Fruit fly (Drosophila melanogaster) whole organism, prepupa: ENCODE data around the gene Pep.

Source experiments
- CG6163 ChIP-seq: fragments of 200-800 bp; sonication (Bioruptor generic); IDR thresholded peaks from 3 replicates; pipeline ENCODE4 v1.3.6; 2022; ENCODE audit warnings: missing biosample characterization, missing genetic modification characterization
- CG8119 ChIP-seq: fragments of 200-800 bp; sonication (Bioruptor generic); IDR thresholded peaks from 3 replicates; pipeline ENCODE4 v1.3.6; 2022; ENCODE audit warnings: missing biosample characterization, missing genetic modification characterization
- Eip93F ChIP-seq: fragments of 200-800 bp; sonication (Bioruptor generic); optimal IDR thresholded peaks from 2 replicates; lab custom pipeline; 2016; ENCODE audit warnings: missing biosample characterization, mild to moderate bottlenecking, missing genetic modification characterization
- fd85E ChIP-seq: fragments of 200-800 bp; sonication (Bioruptor generic); optimal IDR thresholded peaks from 3 replicates; lab custom pipeline; 2016; ENCODE audit warnings: missing biosample characterization, missing genetic modification characterization
- salr ChIP-seq, 2 experiments: fragments of 200-800 bp; sonication (Bioruptor generic); optimal IDR thresholded peaks; 3 replicates each; lab custom pipeline; 2016 to 2018; ENCODE audit warnings: missing biosample characterization in 2 of 2, missing genetic modification characterization in 2 of 2, mild to moderate bottlenecking in 1 of 2

DNA sequence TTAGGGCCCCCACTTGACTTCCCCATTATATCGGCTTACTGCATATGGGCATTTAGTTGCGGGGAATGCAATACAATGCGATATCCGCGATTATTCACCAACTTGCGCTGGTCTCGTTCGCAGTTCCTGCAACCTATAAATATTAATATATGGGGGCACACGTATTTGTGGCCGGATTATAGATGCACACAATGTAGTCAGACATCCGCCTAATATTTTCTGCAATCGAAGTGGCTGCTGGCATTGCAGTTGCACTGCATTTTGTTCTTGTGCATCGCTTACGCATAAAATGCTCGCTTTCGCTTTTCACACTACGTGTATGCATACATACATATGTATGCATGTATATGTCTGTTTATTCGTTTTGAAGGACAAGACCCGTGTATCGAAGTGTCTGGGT lies 56.1 kb downstream of the Pep start:
- no peak for TF ChIP-seq CG8119
- TF ChIP-seq fd85E (GFP tag; lab: Kevin White, UChicago), result no peak
- TF ChIP-seq CG6163 (GFP tag; lab: Robert Waterston, UW), result no peak
- no peak for TF ChIP-seq Eip93F (GFP tag; lab: Kevin White, UChicago)
- no peak for TF ChIP-seq salr (GFP tag; optimal IDR thresholded peaks at IDR 0.05; lab: Kevin White, UChicago)
